Fruit fly (Drosophila melanogaster) S2 (cell line): Measurements from ENCODE around the gene CG7006.

ENCODE experiments used
- CG8478 ChIP-seq: fragments of >200 bp; optimal IDR thresholded peaks from 2 replicates; lab custom pipeline; 2018
- CTCF ChIP-seq, 2 experiments: fragments of >200 bp; optimal IDR thresholded peaks; 2 replicates each; lab custom pipeline; 2018

CG7006 gene

DNA sequence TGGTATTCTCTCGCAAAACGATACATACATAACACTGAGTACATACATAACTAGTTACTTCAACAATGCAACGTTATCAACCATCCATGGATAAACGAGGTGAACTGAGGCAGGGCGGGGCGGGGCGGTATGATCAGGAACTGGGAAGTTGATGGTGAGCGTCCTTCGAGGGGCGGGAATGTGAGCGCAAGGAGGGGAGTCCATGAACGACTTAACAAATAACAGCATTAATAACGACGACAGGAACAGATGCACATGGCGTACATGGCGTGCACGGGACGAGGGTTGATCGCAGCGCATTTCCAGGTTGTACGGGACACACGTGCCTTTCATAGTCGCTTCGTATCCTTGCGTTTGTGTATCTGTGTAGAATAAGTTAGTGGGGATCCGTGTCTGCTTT lies 17.5 kb downstream of the CG7006 start:
- no peak for TF ChIP-seq CTCF (optimal IDR thresholded peaks at IDR 0.05; lab: Kevin White, UChicago)
- TF ChIP-seq CG8478, result no peak

dm6 chr3R:24870389-24871048 lies 20.1 kb downstream of the CG7006 start, which contains the start of gene CycB3:
CycB3 (minus strand) TSS chr3R:24870816.
- TF ChIP-seq CTCF (optimal IDR thresholded peaks at IDR 0.05; lab: Kevin White, UChicago) (peak in 1 of 2 experiments; percentile 24), CG8478 (no peak)

DNA sequence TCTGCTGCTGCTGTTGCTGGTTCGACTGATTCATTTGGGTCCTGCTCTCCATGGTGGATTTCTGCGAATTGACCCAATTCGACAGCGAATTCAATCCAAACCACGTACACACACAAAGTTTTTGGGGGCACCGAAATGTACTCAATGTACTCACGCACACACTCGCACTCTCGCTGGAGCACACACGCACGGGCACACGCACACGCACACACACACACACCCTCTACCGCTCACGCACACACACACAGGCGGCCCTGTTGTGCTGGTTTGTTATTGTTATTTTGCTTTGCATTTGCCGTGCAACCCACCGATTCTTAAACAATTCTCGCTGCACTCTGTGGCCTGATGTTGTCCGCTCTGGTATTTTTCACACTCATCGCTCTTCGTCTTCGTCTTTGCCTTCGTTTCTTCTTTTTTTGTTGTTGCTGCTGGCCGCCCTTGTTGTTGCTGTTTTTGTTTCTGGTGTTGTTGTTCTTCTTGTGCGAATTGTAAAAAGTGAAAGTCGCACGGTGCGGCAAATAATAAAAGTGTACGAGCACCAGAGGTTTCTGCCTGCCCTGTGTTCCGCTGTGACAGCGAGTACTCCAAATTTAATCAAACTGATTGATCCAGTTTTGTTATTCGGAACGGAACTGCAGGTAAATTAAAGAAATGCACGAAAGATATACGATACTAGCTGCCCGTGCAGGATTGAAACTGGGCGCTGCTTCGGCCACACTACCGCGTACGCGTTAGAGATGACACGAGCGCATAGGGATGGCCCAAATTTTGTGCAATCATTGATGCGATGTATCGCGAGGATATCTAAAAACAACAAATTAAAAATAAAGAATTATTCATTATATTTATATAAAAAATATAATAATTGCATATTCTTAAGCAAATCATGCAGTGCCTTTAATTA lies 25.8 kb downstream of the CG7006 start, which contains the start of gene CG3744:
CG3744 (minus strand) TSS at position 716 of the 904 bp plus-strand sequence.
- TF ChIP-seq CTCF (optimal IDR thresholded peaks at IDR 0.05; lab: Kevin White, UChicago) (no peak), CG8478 (no peak)

DNA sequence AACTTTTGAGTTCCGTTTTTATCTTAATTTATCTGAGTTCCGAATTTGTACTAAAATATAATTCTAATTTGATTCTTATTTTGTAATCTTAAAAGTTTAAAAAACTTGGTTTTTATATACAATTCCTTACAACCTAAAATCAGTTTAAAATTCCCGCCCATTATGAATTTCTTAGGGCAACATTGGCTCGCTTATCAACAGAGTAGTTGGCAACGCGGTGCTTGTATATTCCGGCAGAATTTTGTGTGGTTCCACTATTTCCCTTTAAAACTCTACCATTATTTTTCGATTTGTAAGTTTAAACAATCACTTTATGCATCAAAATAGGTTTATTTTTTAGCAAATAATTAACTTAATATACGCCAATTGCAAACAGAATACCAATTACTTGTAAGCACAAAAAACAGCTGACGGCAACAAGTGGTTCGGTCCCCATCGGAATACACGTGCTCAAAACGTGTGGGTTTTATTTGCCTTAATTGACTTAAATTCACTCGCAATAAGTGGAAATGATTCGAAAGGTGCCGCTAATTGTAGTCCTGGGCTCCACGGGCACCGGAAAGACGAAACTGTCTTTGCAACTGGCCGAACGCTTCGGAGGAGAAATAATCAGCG lies 26.5 kb downstream of the CG7006 start, which contains the start of the genes CG11089 and CG31381:
CG11089 (plus strand) TSS at position 203 of the 615 bp plus-strand sequence.
CG31381 (plus strand) TSS at position 203 of the 615 bp plus-strand sequence.
- TF ChIP-seq CG8478 (no peak), CTCF (optimal IDR thresholded peaks at IDR 0.05; lab: Kevin White, UChicago) (no peak)

DNA sequence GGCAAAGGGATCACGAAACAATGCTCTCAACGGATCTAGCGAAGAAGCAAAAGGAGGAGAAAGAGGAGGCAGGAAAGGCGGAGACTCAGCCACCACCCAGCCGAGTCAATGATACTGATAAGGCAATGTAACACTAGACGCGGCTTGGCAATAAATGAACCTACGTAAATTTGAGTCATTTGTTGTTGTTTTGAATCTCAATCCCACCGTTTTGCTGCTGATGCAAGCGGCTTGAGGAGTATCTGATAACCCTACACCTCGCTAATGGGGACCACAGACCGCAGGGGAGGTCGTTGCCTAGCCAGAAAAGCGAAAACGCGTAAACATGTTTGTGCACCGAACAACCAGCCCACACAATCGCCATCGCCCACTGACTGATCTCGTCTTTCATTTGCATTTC lies 28.2 kb downstream of the CG7006 start:
- no peak for TF ChIP-seq CG8478
- TF ChIP-seq CTCF (optimal IDR thresholded peaks at IDR 0.05; lab: Kevin White, UChicago), result no peak

DNA sequence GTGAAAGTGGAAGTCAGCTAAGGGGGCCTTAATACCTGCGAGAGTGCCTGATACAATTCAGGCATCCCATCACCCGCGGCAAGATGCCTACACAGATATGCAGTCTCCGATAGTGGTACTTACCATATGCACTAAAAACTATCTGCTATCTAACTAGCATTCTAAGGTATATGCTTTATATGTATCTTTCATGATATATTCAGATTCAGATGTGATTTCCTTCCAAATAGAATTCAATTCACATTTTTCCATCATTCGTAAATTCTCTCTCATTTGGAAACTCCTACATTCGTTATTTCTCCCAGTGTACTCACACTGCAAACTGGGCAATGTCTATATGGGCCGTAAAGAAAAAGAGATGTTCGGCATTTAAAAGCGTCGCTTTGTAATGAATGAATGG lies 36.0 kb downstream of the CG7006 start:
- TF ChIP-seq CTCF (optimal IDR thresholded peaks at IDR 0.05; lab: Kevin White, UChicago) (no peak), CG8478 (no peak)

DNA sequence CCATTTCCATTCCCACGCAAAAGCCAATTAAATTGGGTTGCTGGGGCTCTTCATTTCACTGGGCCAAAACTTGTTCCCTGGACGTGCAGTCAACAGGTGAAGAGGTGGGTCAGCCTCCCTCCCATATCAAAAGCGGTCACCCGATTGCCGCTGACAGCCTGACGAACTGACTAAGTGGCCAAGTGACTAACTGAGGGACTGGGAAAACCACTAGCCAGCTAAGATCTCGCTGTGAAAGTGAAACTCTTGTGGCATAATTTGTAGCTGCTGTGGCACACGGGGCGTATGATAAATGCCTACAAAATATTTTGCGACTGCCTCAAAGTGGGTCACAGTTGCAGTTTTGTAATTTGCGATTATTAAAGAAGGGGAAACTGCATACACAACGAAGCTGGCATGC lies 38.0 kb downstream of the CG7006 start:
- no peak for TF ChIP-seq CG8478
- no peak for TF ChIP-seq CTCF (optimal IDR thresholded peaks at IDR 0.05; lab: Kevin White, UChicago)

DNA sequence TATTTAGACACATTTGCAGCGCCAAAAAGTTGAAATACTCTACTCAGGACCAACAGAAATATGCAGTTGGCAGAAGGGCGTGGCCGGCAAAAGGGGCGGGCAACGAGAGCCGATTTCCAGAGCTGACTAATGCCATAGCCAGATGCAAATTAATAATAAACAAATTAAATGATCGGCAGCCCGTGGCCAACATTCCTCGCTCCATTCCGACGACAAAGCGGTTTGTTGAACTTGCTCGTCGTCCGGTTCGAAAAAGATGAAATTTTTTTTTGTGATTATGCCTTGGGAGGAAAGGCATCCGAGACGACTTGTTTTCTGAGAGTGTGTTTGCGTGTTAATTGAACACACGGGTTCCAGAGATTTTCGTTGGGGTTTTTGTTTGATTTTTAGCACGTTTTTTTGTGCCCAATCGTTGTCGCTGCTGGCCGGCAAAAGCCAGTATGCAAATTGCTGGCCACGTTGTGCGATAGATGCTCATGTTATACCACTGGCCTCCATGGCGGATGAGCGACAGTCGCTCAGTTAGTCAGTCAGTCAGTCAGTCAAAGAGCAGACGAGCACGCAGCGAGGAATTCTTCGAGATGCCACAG lies 39.0 kb downstream of the CG7006 start:
- TF ChIP-seq CG8478 (no peak), CTCF (optimal IDR thresholded peaks at IDR 0.05; lab: Kevin White, UChicago) (no peak)

dm6 chr3R:24890217-24890616 lies 39.8 kb downstream of the CG7006 start:
- TF ChIP-seq CTCF (optimal IDR thresholded peaks at IDR 0.05; lab: Kevin White, UChicago), result no peak
- TF ChIP-seq CG8478, result no peak

DNA sequence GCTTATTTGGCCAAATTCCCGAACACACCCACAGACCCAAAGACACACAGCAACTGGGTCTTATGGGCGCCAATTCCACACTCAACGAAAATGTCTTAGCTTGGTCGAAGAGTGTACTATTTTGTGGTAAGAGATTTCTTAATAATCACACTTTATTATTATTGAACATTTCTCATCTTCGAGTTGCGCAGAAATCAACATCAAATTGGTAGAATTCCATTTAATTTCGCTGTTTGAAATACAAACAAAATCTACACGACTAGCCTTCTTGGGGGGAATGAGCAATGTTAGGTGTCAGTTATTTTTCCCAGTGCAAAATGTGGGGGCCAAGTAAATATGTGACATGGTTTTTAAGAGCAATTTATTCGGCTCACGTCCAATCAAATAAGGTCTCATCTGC lies 40.5 kb downstream of the CG7006 start:
- no peak for TF ChIP-seq CG8478
- TF ChIP-seq CTCF (optimal IDR thresholded peaks at IDR 0.05; lab: Kevin White, UChicago), result no peak

- TF ChIP-seq CG8478, result no peak
- no peak for TF ChIP-seq CTCF (optimal IDR thresholded peaks at IDR 0.05; lab: Kevin White, UChicago)
Observed at dm6 chr3R:24893320-24893955, 43.0 kb downstream of the CG7006 start.

dm6 chr3R:24894419-24895206 lies 44.2 kb downstream of the CG7006 start, which contains the start of the genes CG31121 and CG11069:
CG31121 (minus strand) TSS chr3R:24894605.
CG11069 (plus strand) TSS chr3R:24894742.
- no peak for TF ChIP-seq CG8478
- no peak for TF ChIP-seq CTCF (optimal IDR thresholded peaks at IDR 0.05; lab: Kevin White, UChicago)

dm6 chr3R:24900816-24901215 lies 50.4 kb downstream of the CG7006 start, which contains the start of gene CG10845:
CG10845 (plus strand) TSS chr3R:24901116.
- TF ChIP-seq CG8478 (no peak), CTCF (optimal IDR thresholded peaks at IDR 0.05; lab: Kevin White, UChicago) (no peak)
